Worm (Caenorhabditis elegans): Measurements from ENCODE around the gene C44C10.15.

DNA sequence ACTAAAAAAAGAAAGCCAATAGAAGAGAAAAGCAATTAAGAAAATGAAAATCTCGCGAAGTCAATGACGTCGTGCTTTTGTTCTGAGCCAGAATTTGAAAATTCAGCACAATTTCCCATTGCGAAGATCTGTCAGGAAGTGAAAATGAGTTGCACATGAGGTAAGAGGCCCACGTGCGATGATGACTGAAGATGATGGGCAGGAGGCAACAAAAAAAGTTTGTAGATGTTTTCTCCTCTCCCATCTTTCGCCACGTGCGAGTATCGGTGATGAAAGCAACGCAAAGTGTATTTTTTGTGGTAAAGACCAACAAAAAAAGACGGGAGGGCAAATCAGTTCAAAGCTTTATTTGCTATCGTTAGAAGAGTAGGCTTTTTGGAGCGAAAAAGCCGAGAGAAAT, 38.1 kb downstream of the C44C10.15 start:
- TF ChIP-seq ceh-30 (tag; optimal IDR thresholded peaks at IDR 0.05): no peak
- TF ChIP-seq sdc-2 (tag; optimal IDR thresholded peaks at IDR 0.05): no peak
- TF ChIP-seq F13H6.1 (tag; optimal IDR thresholded peaks at IDR 0.05): no peak
- no peak for TF ChIP-seq fkh-10 (GFP tag; optimal IDR thresholded peaks at IDR 0.05)

All from whole organism, late embryonic.